Fruit fly (Drosophila melanogaster): ENCODE data around the gene Hex-A.
A peak's percentile ranks its signal among the peaks of the same experiment; 100 is the strongest.

- no peak for TF ChIP-seq row (GFP tag; IDR thresholded peaks at IDR 0.05)
- TF ChIP-seq Xrp1 (GFP tag; IDR thresholded peaks at IDR 0.05): no peak
- TF ChIP-seq seq (GFP tag; IDR thresholded peaks at IDR 0.05): peak; percentile 93
Measured at dm6 chrX:9638927-9639420, 53.5 kb downstream of the Hex-A start.

Data from whole organism, embryonic.